Worm (Caenorhabditis elegans): ENCODE data around the gene nhr-40.

- no peak for TF ChIP-seq W03F9.2 (tag; optimal IDR thresholded peaks at IDR 0.05)
- no peak for TF ChIP-seq him-1 (tag; optimal IDR thresholded peaks at IDR 0.05)
- TF ChIP-seq dao-5 (tag; optimal IDR thresholded peaks at IDR 0.05) = no peak
Observed at ce11 chrX:2601025-2601705, 7.4 kb downstream of the nhr-40 start.

Data from whole organism, L4/young adult.